Worm (Caenorhabditis elegans) whole organism, L2 larva: ENCODE results near the gene Y37E11B.6.

Source experiments
- nhr-11 ChIP-seq: fragments of 150-350 bp; optimal IDR thresholded peaks from 2 replicates; lab custom pipeline; 2014; ENCODE audit warnings: missing biosample characterization, missing genetic modification characterization
- peb-1 ChIP-seq: fragments of 150-350 bp; optimal IDR thresholded peaks from 2 replicates; lab custom pipeline; 2014; ENCODE audit warnings: missing biosample characterization, missing genetic modification characterization

ce11 chrIV:3636528-3637129 is 37.5 kb upstream of the Y37E11B.6 start, which contains the start of gene madf-9:
- no peak for TF ChIP-seq nhr-11 (tag; lab: Kevin White, UChicago)
- peak; percentile 83 for TF ChIP-seq peb-1 (tag; lab: Kevin White, UChicago)
